Fruit fly (Drosophila melanogaster): ENCODE data around the gene CG6770.

Gene CG6770

DNA sequence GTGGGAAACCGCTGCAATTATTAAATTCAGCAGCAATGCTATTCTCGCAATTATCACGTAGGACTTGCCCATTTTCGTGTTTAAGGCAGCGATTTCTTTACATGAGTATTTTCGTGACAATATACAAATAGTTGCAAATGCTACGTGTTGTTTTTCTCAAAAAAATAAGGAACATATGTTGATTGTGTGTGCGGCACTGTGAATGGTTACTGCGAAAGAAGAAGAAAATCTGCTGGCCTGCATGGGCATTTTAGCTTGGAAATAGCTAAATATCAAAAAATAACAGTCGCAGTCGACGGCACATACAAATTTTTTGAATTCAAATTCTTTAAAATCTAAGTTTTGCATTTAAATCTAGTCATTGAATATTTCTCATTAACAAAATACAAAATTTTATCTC, 5.4 kb downstream of the CG6770 start, which contains the start of gene CG6766:
TSS of gene CG6766 (minus strand) at position 180 of the 400 bp plus-strand sequence.
- TF ChIP-seq Myc (optimal IDR thresholded peaks at IDR 0.05) (peak; percentile 87), Hr83 (GFP tag; optimal IDR thresholded peaks at IDR 0.05; ENCODE audit: poor library complexity, severe bottlenecking) (no peak)

dm6 chr2L:12038177-12038581, 7.7 kb downstream of the CG6770 start, which contains the start of gene Tom70:
Gene Tom70 (minus strand): TSS chr2L:12038511.
- TF ChIP-seq Sp1 (GFP tag; optimal IDR thresholded peaks at IDR 0.05) (no peak), dmrt93B (GFP tag; optimal IDR thresholded peaks at IDR 0.05) (no peak), Rel (GFP tag; optimal IDR thresholded peaks at IDR 0.05) (no peak), Rel (tag; optimal IDR thresholded peaks at IDR 0.05) (no peak)

DNA sequence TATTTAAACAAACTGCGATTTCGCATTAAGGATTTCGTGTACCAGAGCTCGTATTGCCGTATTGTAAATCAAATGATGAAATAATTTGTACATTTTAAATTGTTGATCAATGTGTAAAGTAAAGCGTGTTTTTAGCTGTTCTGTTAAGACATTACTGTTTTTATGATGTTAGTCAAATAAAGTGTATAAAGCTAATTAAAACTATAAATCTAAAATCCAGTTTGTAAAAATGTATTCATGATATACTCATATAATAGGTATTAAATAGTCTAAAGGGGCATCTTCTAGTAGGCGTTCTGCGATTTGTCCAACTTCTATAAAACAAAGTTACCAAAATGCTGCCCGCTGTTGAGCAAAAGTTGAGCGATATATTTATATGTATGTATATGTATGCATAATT, 12.0 kb downstream of the CG6770 start, which contains the start of gene CG18788:
TSS of gene CG18788 (plus strand) at position 301 of the 400 bp plus-strand sequence.
- TF ChIP-seq br (GFP tag; optimal IDR thresholded peaks at IDR 0.05) = no peak
- TF ChIP-seq CG9705 (GFP tag; optimal IDR thresholded peaks at IDR 0.05) = no peak
- TF ChIP-seq ey (GFP tag; optimal IDR thresholded peaks at IDR 0.05) = no peak
- TF ChIP-seq Sp1 (GFP tag; optimal IDR thresholded peaks at IDR 0.05) = no peak
- no peak for TF ChIP-seq tai (GFP tag; optimal IDR thresholded peaks at IDR 0.05)
- no peak for TF ChIP-seq pan (optimal IDR thresholded peaks at IDR 0.05)
- TF ChIP-seq CrebA (GFP tag; optimal IDR thresholded peaks at IDR 0.05; ENCODE audit: borderline replicate concordance) = no peak
- no peak for TF ChIP-seq usp (GFP tag; optimal IDR thresholded peaks at IDR 0.05)
- no peak for TF ChIP-seq rgr (GFP tag; optimal IDR thresholded peaks at IDR 0.05)
- TF ChIP-seq Vsx2 (GFP tag; optimal IDR thresholded peaks at IDR 0.05; ENCODE audit: partially characterized antibody) = no peak
- no peak for TF ChIP-seq Jra (GFP tag; optimal IDR thresholded peaks at IDR 0.05)
- TF ChIP-seq sage (GFP tag; optimal IDR thresholded peaks at IDR 0.05) = no peak
- no peak for TF ChIP-seq jim (GFP tag; optimal IDR thresholded peaks at IDR 0.05)
- TF ChIP-seq psq (GFP tag; optimal IDR thresholded peaks at IDR 0.05) = no peak
- no peak for TF ChIP-seq Myc (optimal IDR thresholded peaks at IDR 0.05)
- no peak for TF ChIP-seq Dfd (GFP tag; optimal IDR thresholded peaks at IDR 0.05)
- TF ChIP-seq HLH106 (tag; optimal IDR thresholded peaks at IDR 0.05) = no peak
- TF ChIP-seq CG32264 (GFP tag; optimal IDR thresholded peaks at IDR 0.05) = no peak

- TF ChIP-seq Mio (GFP tag; optimal IDR thresholded peaks at IDR 0.05) = no peak
- TF ChIP-seq Hr78 (GFP tag; optimal IDR thresholded peaks at IDR 0.05) = no peak
- no peak for TF ChIP-seq CG9705 (GFP tag; optimal IDR thresholded peaks at IDR 0.05)
- TF ChIP-seq sv (GFP tag; optimal IDR thresholded peaks at IDR 0.05) = no peak
- no peak for TF ChIP-seq fru (GFP tag; optimal IDR thresholded peaks at IDR 0.05)
- TF ChIP-seq Rel (GFP tag; optimal IDR thresholded peaks at IDR 0.05) = no peak
- peak; percentile 7 for TF ChIP-seq Rel (tag; optimal IDR thresholded peaks at IDR 0.05)
- TF ChIP-seq N (GFP tag; optimal IDR thresholded peaks at IDR 0.05) = no peak
- no peak for TF ChIP-seq woc (GFP tag; optimal IDR thresholded peaks at IDR 0.05)
- TF ChIP-seq br (GFP tag; optimal IDR thresholded peaks at IDR 0.05) = peak; percentile 15
- no peak for TF ChIP-seq psq (GFP tag; optimal IDR thresholded peaks at IDR 0.05)
- TF ChIP-seq Abd-B (GFP tag; optimal IDR thresholded peaks at IDR 0.05) = no peak
- TF ChIP-seq h (GFP tag; optimal IDR thresholded peaks at IDR 0.05) = peak; percentile 89
- TF ChIP-seq lola (GFP tag; optimal IDR thresholded peaks at IDR 0.05) = no peak
- TF ChIP-seq Dfd (GFP tag; optimal IDR thresholded peaks at IDR 0.05) = no peak
- TF ChIP-seq Hnf4 (GFP tag; optimal IDR thresholded peaks at IDR 0.05) = no peak
These were observed 15.3 kb downstream of the CG6770 start for dm6 chr2L:12030552-12031131.

DNA sequence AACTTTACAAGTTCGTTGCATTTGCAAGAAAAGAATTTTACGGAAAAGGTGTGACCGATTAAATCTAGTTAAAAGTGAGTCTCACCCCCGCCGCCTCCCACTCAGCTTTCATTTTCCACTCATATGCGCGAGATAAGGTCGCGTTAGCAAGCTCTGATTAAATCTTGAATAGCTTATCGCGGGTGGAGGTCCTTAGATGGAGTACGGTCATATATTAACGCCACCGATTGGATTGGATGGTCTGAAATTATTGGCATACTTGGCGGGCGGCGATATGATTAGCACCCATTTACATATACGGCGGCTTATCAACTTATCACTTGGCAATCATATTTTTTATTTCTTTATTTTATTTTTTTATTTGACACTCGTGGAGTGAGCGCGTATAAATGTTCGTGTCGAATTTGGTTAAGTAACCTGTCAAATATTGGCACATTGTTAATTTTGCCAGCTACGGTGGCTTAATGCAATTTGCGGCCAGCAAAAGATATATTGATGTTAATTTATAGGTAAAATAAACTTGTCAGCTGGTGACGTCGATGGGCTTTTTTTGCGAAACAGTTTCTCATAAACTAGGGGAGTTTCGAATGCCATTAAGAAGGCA, 16.2 kb downstream of the CG6770 start:
- TF ChIP-seq foxo (GFP tag; optimal IDR thresholded peaks at IDR 0.05) (no peak), br (GFP tag; optimal IDR thresholded peaks at IDR 0.05) (peak; percentile 51), brk (GFP tag; optimal IDR thresholded peaks at IDR 0.05) (no peak), CG9705 (GFP tag; optimal IDR thresholded peaks at IDR 0.05) (no peak), Mio (GFP tag; optimal IDR thresholded peaks at IDR 0.05) (no peak), psq (GFP tag; optimal IDR thresholded peaks at IDR 0.05) (no peak), rgr (GFP tag; optimal IDR thresholded peaks at IDR 0.05) (no peak), Hnf4 (GFP tag; optimal IDR thresholded peaks at IDR 0.05) (no peak), pan (optimal IDR thresholded peaks at IDR 0.05) (no peak), Rel (GFP tag; optimal IDR thresholded peaks at IDR 0.05) (no peak), Rel (tag; optimal IDR thresholded peaks at IDR 0.05) (peak; percentile 15), GATAd (GFP tag; optimal IDR thresholded peaks at IDR 0.05) (no peak), usp (GFP tag; optimal IDR thresholded peaks at IDR 0.05) (no peak), HLH106 (tag; optimal IDR thresholded peaks at IDR 0.05) (no peak), woc (GFP tag; optimal IDR thresholded peaks at IDR 0.05) (no peak), Sp1 (GFP tag; optimal IDR thresholded peaks at IDR 0.05) (peak; percentile 48), Vsx2 (GFP tag; optimal IDR thresholded peaks at IDR 0.05; ENCODE audit: partially characterized antibody) (no peak), ey (GFP tag; optimal IDR thresholded peaks at IDR 0.05) (no peak), Dif (GFP tag; optimal IDR thresholded peaks at IDR 0.05; ENCODE audit: partially characterized antibody) (peak; percentile 2), h (GFP tag; optimal IDR thresholded peaks at IDR 0.05) (peak; percentile 67)

Data from whole organism, wandering third instar larva.